Worm (Caenorhabditis elegans): Measurements from ENCODE around the gene M163.10.

DNA sequence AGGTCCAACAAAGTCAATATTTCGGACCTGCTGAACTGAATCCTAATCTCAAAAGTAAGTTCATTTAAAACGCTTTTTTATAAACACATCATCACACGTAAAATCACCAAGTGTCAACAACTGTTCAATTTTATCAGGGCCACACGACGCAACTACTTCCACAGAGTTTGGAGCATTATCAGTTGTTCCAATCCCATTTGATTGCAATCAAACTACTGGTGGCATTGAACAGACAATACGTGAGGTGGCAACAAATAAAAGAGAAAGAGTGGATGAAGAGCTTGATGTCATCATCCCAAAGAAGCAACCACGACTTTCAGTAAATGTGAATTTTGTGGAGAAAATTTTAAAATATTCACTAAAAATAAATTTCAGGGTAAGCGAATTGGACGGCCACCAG, 25.8 kb downstream of the M163.10 start:
- TF ChIP-seq pha-4 (tag; optimal IDR thresholded peaks at IDR 0.05) (no peak), unc-3 (GFP tag; conservative IDR thresholded peaks at IDR 0.05) (no peak), unc-3 (tag; optimal IDR thresholded peaks at IDR 0.05) (no peak), ceh-31 (tag; optimal IDR thresholded peaks at IDR 0.05) (no peak), unc-86 (tag; optimal IDR thresholded peaks at IDR 0.05) (no peak), unc-55 (GFP tag; optimal IDR thresholded peaks at IDR 0.05) (no peak), ceh-30 (tag; optimal IDR thresholded peaks at IDR 0.05) (no peak), pqm-1 (tag; optimal IDR thresholded peaks at IDR 0.05) (no peak)
